Worm (Caenorhabditis elegans): Measurements from ENCODE around the gene wrt-2.

The wrt-2 gene

ce11 chrX:3117204-3117603 lies 23.1 kb upstream of the wrt-2 start (continued):
- TF ChIP-seq dve-1 (tag; optimal IDR thresholded peaks at IDR 0.05; ENCODE audit: insufficient read depth) (peak; percentile 88), Y48G9A.11 (GFP tag; IDR thresholded peaks at IDR 0.05) (no peak), lim-7 (GFP tag; IDR thresholded peaks at IDR 0.05) (no peak), attf-4 (tag; optimal IDR thresholded peaks at IDR 0.05) (no peak), zip-11 (GFP tag; IDR thresholded peaks at IDR 0.05) (no peak), aha-1 (tag) (peak; percentile 88), snpc-1.2 (GFP tag; IDR thresholded peaks at IDR 0.05) (no peak), cey-2 (tag; optimal IDR thresholded peaks at IDR 0.05; ENCODE audit: borderline replicate concordance, insufficient read depth) (no peak), duxl-1 (tag; optimal IDR thresholded peaks at IDR 0.05; ENCODE audit: poor library complexity) (peak; percentile 40), ceh-62 (tag; optimal IDR thresholded peaks at IDR 0.05) (no peak), php-3 (GFP tag; IDR thresholded peaks at IDR 0.05) (peak; percentile 76), T26A8.4 (GFP tag; IDR thresholded peaks at IDR 0.05) (peak; percentile 8; the same call in 1 of the 2 replicates), fos-1 (tag; optimal IDR thresholded peaks at IDR 0.05) (no peak), set-16 (GFP tag; IDR thresholded peaks at IDR 0.05) (no peak), hmg-1.1 (GFP tag; IDR thresholded peaks at IDR 0.05) (no peak), pha-4 (GFP tag; IDR thresholded peaks at IDR 0.05) (0 out of 2 replicates have a peak, but pooled peaks have one; percentile 24), pha-4 (tag; optimal IDR thresholded peaks at IDR 0.05) (no peak), nhr-77 (tag; optimal IDR thresholded peaks at IDR 0.05) (peak; percentile 13), tag-97 (GFP tag; IDR thresholded peaks at IDR 0.05) (no peak), nhr-28 (tag; optimal IDR thresholded peaks at IDR 0.05) (peak; percentile 74), ces-1 (GFP tag; optimal IDR thresholded peaks at IDR 0.05) (no peak), mep-1 (tag; optimal IDR thresholded peaks at IDR 0.05) (peak; percentile 66), nhr-76 (tag; optimal IDR thresholded peaks at IDR 0.05) (no peak), ZK337.2 (GFP tag; IDR thresholded peaks at IDR 0.05) (no peak), unc-130 (GFP tag; optimal IDR thresholded peaks at IDR 0.05) (no peak), lin-1 (GFP tag; IDR thresholded peaks at IDR 0.05) (0 out of 2 replicates have a peak, but pooled peaks have one; percentile 26), zag-1 (tag; optimal IDR thresholded peaks at IDR 0.05) (no peak), hlh-30 (tag; optimal IDR thresholded peaks at IDR 0.05; ENCODE audit: insufficient read depth) (peak; percentile 13), ceh-32 (tag; optimal IDR thresholded peaks at IDR 0.05; ENCODE audit: poor library complexity) (no peak)

- TF ChIP-seq lsy-2 (tag; optimal IDR thresholded peaks at IDR 0.05): peak; percentile 7 to 24
- no peak for TF ChIP-seq zip-11 (GFP tag; IDR thresholded peaks at IDR 0.05)
- TF ChIP-seq hif-1 (tag; optimal IDR thresholded peaks at IDR 0.05): peak; percentile 95 to 100
- peak; percentile 88 for TF ChIP-seq hmg-1.1 (GFP tag; IDR thresholded peaks at IDR 0.05)
- peak; percentile 29 for TF ChIP-seq pqm-1 (tag; optimal IDR thresholded peaks at IDR 0.05)
- no peak for TF ChIP-seq saeg-2 (GFP tag; IDR thresholded peaks at IDR 0.05)
- no peak for TF ChIP-seq nhr-25 (tag; optimal IDR thresholded peaks at IDR 0.05; ENCODE audit: borderline replicate concordance, insufficient read depth)
- TF ChIP-seq madf-9 (GFP tag; conservative IDR thresholded peaks at IDR 0.05): peak; percentile 59; the same call in 1 of the 2 replicates
- TF ChIP-seq snpc-4 (tag; optimal IDR thresholded peaks at IDR 0.05): no peak
- no peak for TF ChIP-seq mxl-3 (GFP tag; optimal IDR thresholded peaks at IDR 0.05)
- TF ChIP-seq nhr-76 (tag; optimal IDR thresholded peaks at IDR 0.05): no peak
- TF ChIP-seq snpc-1.2 (GFP tag; IDR thresholded peaks at IDR 0.05): peak; percentile 42; the same call in 1 of the 2 replicates
- peak; percentile 33 for TF ChIP-seq sdz-12 (GFP tag; optimal IDR thresholded peaks at IDR 0.05)
- no peak for TF ChIP-seq D1046.2 (GFP tag; IDR thresholded peaks at IDR 0.05)
- TF ChIP-seq lin-1 (GFP tag; IDR thresholded peaks at IDR 0.05): no peak
- TF ChIP-seq lin-38 (GFP tag; IDR thresholded peaks at IDR 0.05): peak; percentile 9; the same call in 1 of the 2 replicates
- no peak for TF ChIP-seq vab-7 (GFP tag; IDR thresholded peaks at IDR 0.05)
- no peak for TF ChIP-seq nhr-6 (tag; optimal IDR thresholded peaks at IDR 0.05)
- peak; percentile 7 for TF ChIP-seq nhr-28 (tag; optimal IDR thresholded peaks at IDR 0.05)
- TF ChIP-seq mep-1 (tag; optimal IDR thresholded peaks at IDR 0.05): peak; percentile 15
- no peak for TF ChIP-seq egl-27 (tag; optimal IDR thresholded peaks at IDR 0.05)
- TF ChIP-seq unc-39 (tag; optimal IDR thresholded peaks at IDR 0.05): no peak
- peak; percentile 45; the same call in 1 of the 2 replicates for TF ChIP-seq Y48G9A.11 (GFP tag; IDR thresholded peaks at IDR 0.05)
- 0 out of 2 replicates have a peak, but pooled peaks have one; percentile 23 for TF ChIP-seq lim-7 (GFP tag; IDR thresholded peaks at IDR 0.05)
- TF ChIP-seq nhr-42 (GFP tag; IDR thresholded peaks at IDR 0.05): 0 out of 2 replicates have a peak, but pooled peaks have one; percentile 53
- TF ChIP-seq ceh-20 (GFP tag; IDR thresholded peaks at IDR 0.05): peak; percentile 55; the same call in 1 of the 2 replicates
- TF ChIP-seq ztf-11 (tag; optimal IDR thresholded peaks at IDR 0.05): no peak
- TF ChIP-seq ceh-32 (tag; optimal IDR thresholded peaks at IDR 0.05; ENCODE audit: poor library complexity): no peak
These were observed 22.1 kb upstream of the wrt-2 start, which contains the start of gene mai-1 for ce11 chrX:3116033-3116876. Gene mai-1 (minus strand): TSS chrX:3116589.

All from whole organism, L4 larva.